Worm (Caenorhabditis elegans): Measurements from ENCODE around the gene str-185.

The str-185 gene

DNA sequence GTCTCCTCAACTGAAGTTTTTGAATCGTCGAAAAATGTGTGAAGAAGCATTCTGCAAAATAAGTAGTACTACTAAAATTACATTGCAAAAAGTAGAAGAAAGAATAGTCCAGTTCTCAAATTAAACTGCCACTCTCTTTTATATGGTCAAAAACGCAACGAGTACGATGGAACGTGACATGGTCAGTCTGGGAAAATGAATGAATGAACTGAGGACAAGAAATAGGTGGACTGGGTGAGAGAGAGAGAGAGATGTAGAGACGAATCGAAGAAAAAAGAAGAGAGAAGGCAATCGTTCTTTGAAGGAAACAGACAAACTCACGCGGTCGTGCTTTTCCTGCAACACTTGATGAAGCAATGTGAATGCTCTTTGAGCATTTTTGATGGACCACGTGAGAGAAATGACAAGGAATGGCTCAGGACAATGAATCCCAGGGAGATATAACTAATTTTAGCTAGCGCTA lies 47.2 kb upstream of the str-185 start, which contains the start of gene M01H9.3 (continued):
- TF ChIP-seq nhr-90 (tag; optimal IDR thresholded peaks at IDR 0.05) (no peak), dpl-1 (GFP tag; optimal IDR thresholded peaks at IDR 0.05) (no peak), F39B2.1 (GFP tag; IDR thresholded peaks at IDR 0.05) (no peak), lin-54 (GFP tag; optimal IDR thresholded peaks at IDR 0.05) (no peak), rec-8 (tag; optimal IDR thresholded peaks at IDR 0.05) (no peak), F23B12.7 (tag; optimal IDR thresholded peaks at IDR 0.05; ENCODE audit: insufficient read depth) (peak; percentile 33), hmg-20 (GFP tag; IDR thresholded peaks at IDR 0.05) (no peak)

DNA sequence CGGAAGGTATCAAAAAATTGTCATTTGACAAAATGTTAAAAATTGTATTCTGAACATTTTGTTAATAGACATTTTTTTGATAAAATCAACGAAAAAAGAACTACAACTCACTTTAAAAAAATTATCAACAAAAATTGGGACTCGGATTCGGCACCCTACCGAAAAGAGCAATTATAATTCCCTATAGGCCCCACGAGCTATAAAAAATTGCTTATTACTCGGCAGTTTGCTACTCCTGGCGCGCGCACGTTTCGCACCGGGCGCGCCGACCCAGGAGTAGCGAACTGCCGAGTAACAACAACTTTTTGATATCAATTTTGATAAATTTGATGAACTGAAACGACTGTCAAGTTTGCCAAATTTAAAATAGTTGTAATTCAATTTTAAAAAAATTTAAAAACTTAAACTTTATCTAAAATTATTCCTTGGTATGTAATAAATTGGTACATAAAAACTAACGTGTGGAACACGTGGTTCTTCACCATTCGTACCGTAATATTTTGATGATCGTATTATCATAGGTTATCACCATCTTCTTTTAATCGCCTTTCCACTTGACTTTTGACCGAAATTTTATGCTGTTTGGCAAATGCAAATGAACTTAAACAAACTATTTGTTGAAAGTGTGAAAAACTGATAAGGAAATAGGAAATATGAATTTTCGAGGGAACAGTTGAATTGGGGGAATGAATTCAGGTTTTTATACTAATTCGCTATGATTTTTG lies 45.7 kb upstream of the str-185 start:
- TF ChIP-seq lin-26 (GFP tag; IDR thresholded peaks at IDR 0.05) = 0 out of 2 replicates have a peak, but pooled peaks have one; percentile 54
- TF ChIP-seq repo-1 (tag; optimal IDR thresholded peaks at IDR 0.05) = peak; percentile 23
- no peak for TF ChIP-seq C06A6.2 (GFP tag; conservative IDR thresholded peaks at IDR 0.05)
- TF ChIP-seq hlh-26 (GFP tag; conservative IDR thresholded peaks at IDR 0.05) = no peak
- 0 out of 2 replicates have a peak, but pooled peaks have one; percentile 10 for TF ChIP-seq bed-1 (GFP tag; IDR thresholded peaks at IDR 0.05)
- 0 out of 2 replicates have a peak, but pooled peaks have one; percentile 9 for TF ChIP-seq mcd-1 (GFP tag; IDR thresholded peaks at IDR 0.05)
- TF ChIP-seq nhr-80 (tag; optimal IDR thresholded peaks at IDR 0.05) = peak; percentile 41
- TF ChIP-seq let-607 (tag; optimal IDR thresholded peaks at IDR 0.05) = peak in 1 of 2 experiments; percentile 17
- peak; percentile 13; the same call in 1 of the 2 replicates for TF ChIP-seq ekl-4 (GFP tag; IDR thresholded peaks at IDR 0.05)
- peak; percentile 28 for TF ChIP-seq atf-7 (tag; optimal IDR thresholded peaks at IDR 0.05)
- no peak for TF ChIP-seq lir-1 (GFP tag; conservative IDR thresholded peaks at IDR 0.05)
- no peak for TF ChIP-seq akir-1 (GFP tag; optimal IDR thresholded peaks at IDR 0.05)
- TF ChIP-seq F49E8.2 (tag; optimal IDR thresholded peaks at IDR 0.05; ENCODE audit: insufficient read depth) = no peak
- TF ChIP-seq madf-3 (GFP tag; IDR thresholded peaks at IDR 0.05) = 0 out of 2 replicates have a peak, but pooled peaks have one; percentile 50
- 0 out of 2 replicates have a peak, but pooled peaks have one; percentile 33 for TF ChIP-seq K11D2.4 (GFP tag; IDR thresholded peaks at IDR 0.05)
- TF ChIP-seq cebp-1 (GFP tag; IDR thresholded peaks at IDR 0.05) = no peak
- peak; percentile 6 for TF ChIP-seq cebp-1 (tag; optimal IDR thresholded peaks at IDR 0.05)
- no peak for TF ChIP-seq F57A8.1 (GFP tag; optimal IDR thresholded peaks at IDR 0.05)

DNA sequence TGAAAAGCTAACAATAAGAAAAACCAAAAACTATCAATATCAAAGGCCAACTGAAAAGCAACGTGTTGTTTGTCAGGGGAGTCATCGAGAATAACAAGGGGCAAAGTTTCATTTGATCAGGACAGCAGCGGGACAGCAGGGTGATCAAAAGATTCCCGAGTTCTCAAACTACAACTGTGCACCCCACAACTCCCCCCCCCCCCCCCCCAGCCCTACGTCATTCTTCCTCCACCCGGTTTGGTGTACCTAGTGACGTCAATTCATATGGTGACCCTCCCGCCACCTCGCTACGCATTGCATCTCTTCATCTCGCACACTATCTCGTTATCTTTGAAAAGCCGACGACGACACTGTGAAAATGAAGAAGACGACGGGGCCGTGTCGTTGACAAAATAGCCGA lies 44.0 kb upstream of the str-185 start:
- TF ChIP-seq let-526 (GFP tag; IDR thresholded peaks at IDR 0.05) (no peak), pbrm-1 (GFP tag; IDR thresholded peaks at IDR 0.05) (no peak), repo-1 (tag; optimal IDR thresholded peaks at IDR 0.05) (no peak), Y53G8AR.9 (GFP tag; conservative IDR thresholded peaks at IDR 0.05) (no peak), hrde-1 (tag; optimal IDR thresholded peaks at IDR 0.05; ENCODE audit: borderline replicate concordance) (no peak), tbx-9 (tag; optimal IDR thresholded peaks at IDR 0.05; ENCODE audit: borderline replicate concordance) (no peak), efl-1 (GFP tag; optimal IDR thresholded peaks at IDR 0.05) (no peak), sea-2 (GFP tag; IDR thresholded peaks at IDR 0.05) (no peak), ceh-40 (GFP tag; IDR thresholded peaks at IDR 0.05) (no peak), C17E4.6 (GFP tag; IDR thresholded peaks at IDR 0.05) (no peak), nhr-80 (tag; optimal IDR thresholded peaks at IDR 0.05) (no peak), attf-6 (GFP tag; IDR thresholded peaks at IDR 0.05) (no peak), ZK185.1 (tag; optimal IDR thresholded peaks at IDR 0.05; ENCODE audit: poor library complexity, severe bottlenecking) (no peak), zfh-2 (GFP tag; conservative IDR thresholded peaks at IDR 0.05) (peak; percentile 79), pha-4 (tag; optimal IDR thresholded peaks at IDR 0.05) (no peak), bed-1 (GFP tag; IDR thresholded peaks at IDR 0.05) (no peak), nfyb-1 (GFP tag; IDR thresholded peaks at IDR 0.05) (peak; percentile 37; the same call in 1 of the 2 replicates), tbp1 (GFP tag; optimal IDR thresholded peaks at IDR 0.05) (no peak), ceh-27 (GFP tag; optimal IDR thresholded peaks at IDR 0.05) (peak; percentile 1), ets-4 (GFP tag; optimal IDR thresholded peaks at IDR 0.05) (no peak), sptf-2 (GFP tag; optimal IDR thresholded peaks at IDR 0.05) (no peak), lsy-27 (tag; optimal IDR thresholded peaks at IDR 0.05; ENCODE audit: borderline replicate concordance, insufficient read depth) (no peak)
